Fruit fly (Drosophila melanogaster): Measurements from ENCODE around the gene CoRest.

The CoRest gene

dm6 chrX:19565714-19566316, 44.1 kb downstream of the CoRest start, which contains the start of the genes Grip84 and car (continued):
- TF ChIP-seq lz (GFP tag; optimal IDR thresholded peaks at IDR 0.05) (peak; percentile 49), CG6163 (GFP tag; IDR thresholded peaks at IDR 0.05) (0 out of 3 replicates have a peak, but pooled peaks have one; percentile 48), CG8319 (GFP tag; optimal IDR thresholded peaks at IDR 0.05) (no peak), fd85E (GFP tag; optimal IDR thresholded peaks at IDR 0.05) (no peak), CG6792 (GFP tag; optimal IDR thresholded peaks at IDR 0.05) (no peak), Ets21C (GFP tag; optimal IDR thresholded peaks at IDR 0.05) (peak; percentile 43), net (GFP tag; optimal IDR thresholded peaks at IDR 0.05) (no peak), CG11902 (GFP tag; optimal IDR thresholded peaks at IDR 0.05) (peak; percentile 28), CG15336 (GFP tag; IDR thresholded peaks at IDR 0.05) (no peak; the same call in 1 of the 2 replicates), dac (GFP tag; optimal IDR thresholded peaks at IDR 0.05) (peak; percentile 41), topi (GFP tag; optimal IDR thresholded peaks at IDR 0.05) (no peak), Hr38 (GFP tag; optimal IDR thresholded peaks at IDR 0.05) (no peak), fd59A (GFP tag; optimal IDR thresholded peaks at IDR 0.05) (peak; percentile 31), fkh (GFP tag; optimal IDR thresholded peaks at IDR 0.05) (no peak), CG10631 (GFP tag; optimal IDR thresholded peaks at IDR 0.05) (no peak), Eip75B (GFP tag; optimal IDR thresholded peaks at IDR 0.05) (no peak), CG10669 (GFP tag; optimal IDR thresholded peaks at IDR 0.05) (no peak), cyc (GFP tag; optimal IDR thresholded peaks at IDR 0.05) (peak; percentile 58), acj6 (GFP tag; optimal IDR thresholded peaks at IDR 0.05) (no peak), CG34406 (GFP tag; optimal IDR thresholded peaks at IDR 0.05) (peak; percentile 27), CG4318 (GFP tag; optimal IDR thresholded peaks at IDR 0.05) (no peak), spab (GFP tag; optimal IDR thresholded peaks at IDR 0.05) (no peak)

DNA sequence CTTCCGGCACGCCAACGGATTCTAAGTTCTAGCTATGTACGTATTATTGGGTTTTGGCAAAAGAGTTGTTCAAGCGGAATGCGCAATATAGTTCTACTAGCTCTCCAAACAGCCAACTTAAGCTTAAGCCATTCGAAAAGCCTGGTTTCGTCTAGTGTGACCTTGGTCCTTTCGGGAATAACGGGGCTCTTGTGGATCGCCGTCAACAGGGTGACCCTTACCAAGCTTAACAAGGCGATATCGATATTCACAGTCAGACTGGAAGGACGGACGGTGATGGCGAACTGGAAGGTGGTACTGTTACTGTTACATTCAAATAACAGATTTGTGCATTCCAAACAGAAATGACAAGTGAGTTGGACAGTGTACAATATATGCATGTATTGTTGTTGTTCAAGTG, 52.0 kb downstream of the CoRest start:
- TF ChIP-seq Sox15 (GFP tag; optimal IDR thresholded peaks at IDR 0.05), result no peak
- no peak for TF ChIP-seq CG4318 (GFP tag; optimal IDR thresholded peaks at IDR 0.05)

DNA sequence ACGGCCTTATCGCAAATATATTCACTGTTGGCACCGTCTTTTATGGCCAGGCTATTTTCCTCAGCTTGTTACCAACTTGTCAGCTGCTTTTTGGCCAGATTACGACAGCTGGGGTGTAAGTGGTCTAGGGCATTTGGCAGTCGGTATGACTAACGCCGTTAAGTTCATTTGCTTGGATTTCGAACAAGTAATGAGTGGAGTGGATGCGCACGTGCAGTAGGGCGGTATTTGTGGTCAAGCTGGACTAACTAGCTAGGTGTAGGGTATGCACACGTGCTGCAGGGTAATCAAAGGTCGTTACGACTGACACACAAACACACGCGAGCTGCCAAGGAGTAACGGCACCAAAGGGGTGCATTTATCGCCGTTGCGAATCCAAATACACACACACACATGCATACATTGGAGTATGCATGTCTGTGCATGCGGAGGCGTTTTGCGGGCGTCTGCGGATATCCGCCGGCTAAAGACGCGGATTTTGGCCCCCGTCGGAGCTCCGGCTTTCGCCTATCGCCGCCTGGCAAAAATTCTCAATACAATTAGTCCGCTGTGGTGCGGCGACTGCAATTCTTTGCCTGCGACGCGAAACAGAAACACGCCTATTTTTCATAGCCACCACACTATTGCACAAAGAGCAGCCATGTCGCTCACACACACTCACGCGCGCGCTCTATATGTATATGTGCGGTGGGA, 56.4 kb downstream of the CoRest start:
- peak; percentile 14 for TF ChIP-seq cyc (GFP tag; optimal IDR thresholded peaks at IDR 0.05)
- TF ChIP-seq esn (GFP tag; optimal IDR thresholded peaks at IDR 0.05), result peak; percentile 10
- no peak for TF ChIP-seq CG10669 (GFP tag; optimal IDR thresholded peaks at IDR 0.05)

DNA sequence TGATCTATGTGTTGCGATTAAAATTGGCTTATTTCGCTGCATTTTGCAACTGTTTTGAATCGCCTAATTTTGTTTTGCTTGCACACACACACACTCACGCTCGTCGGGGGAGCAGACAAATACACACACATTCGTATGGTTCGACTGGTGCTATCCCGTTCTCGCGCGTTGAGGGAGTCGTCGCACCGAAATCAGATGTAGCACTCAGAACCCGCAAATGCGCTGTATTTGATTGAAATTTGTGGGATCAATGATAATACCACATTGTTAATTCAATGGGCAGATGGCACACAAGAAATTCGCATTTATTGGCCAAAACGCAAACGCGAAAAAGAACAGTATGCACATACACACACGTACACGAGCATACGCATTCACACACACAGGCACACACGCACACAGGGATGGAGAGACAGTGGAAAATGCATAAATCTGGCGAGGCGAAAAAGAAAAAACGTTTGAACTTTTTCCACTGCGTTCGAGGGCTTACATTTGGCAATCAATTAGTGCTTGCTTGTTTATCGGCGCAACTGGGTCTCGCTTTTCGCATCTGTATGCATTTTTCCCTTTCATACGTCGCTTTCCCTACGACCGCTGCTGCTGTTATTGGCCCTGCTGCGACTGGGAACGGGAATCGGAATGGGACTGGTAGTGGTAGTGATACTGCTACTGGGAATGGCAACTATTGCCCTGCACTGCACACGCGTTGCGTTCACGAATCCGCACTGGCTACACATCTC, 57.3 kb downstream of the CoRest start:
- no peak for TF ChIP-seq vri (GFP tag; optimal IDR thresholded peaks at IDR 0.05)
- TF ChIP-seq acj6 (GFP tag; optimal IDR thresholded peaks at IDR 0.05), result no peak
- no peak for TF ChIP-seq net (GFP tag; optimal IDR thresholded peaks at IDR 0.05)
- TF ChIP-seq Sox102F (GFP tag; optimal IDR thresholded peaks at IDR 0.05), result no peak
- no peak for TF ChIP-seq CG8119 (GFP tag; IDR thresholded peaks at IDR 0.05)
- peak in 1 of 2 experiments; percentile 29 for TF ChIP-seq ss (GFP tag; optimal IDR thresholded peaks at IDR 0.05)
- no peak for TF ChIP-seq CG32006 (GFP tag; optimal IDR thresholded peaks at IDR 0.05)
- no peak for TF ChIP-seq Lpt (GFP tag; optimal IDR thresholded peaks at IDR 0.05)
- TF ChIP-seq Eip78C (GFP tag), result peak; percentile 77

Measured in whole organism, prepupa.